Fruit fly (Drosophila melanogaster) whole organism, embryonic: ENCODE data around the gene L2HGDH.

Source experiments
- CG10147 ChIP-seq: fragments of 200-800 bp; sonication (Bioruptor generic); optimal IDR thresholded peaks from 2 replicates; lab custom pipeline; 2019; ENCODE audit warnings: missing biosample characterization, mild to moderate bottlenecking, missing genetic modification characterization, moderate library complexity
- CG10366 ChIP-seq: fragments of 200-800 bp; sonication (Bioruptor generic); IDR thresholded peaks from 2 replicates; pipeline ENCODE4 v1.3.6; 2022; ENCODE audit warnings: missing biosample characterization, missing genetic modification characterization
- CG10543 ChIP-seq: fragments of 200-800 bp; sonication (Bioruptor generic); optimal IDR thresholded peaks from 3 replicates; lab custom pipeline; 2017; ENCODE audit warnings: missing biosample characterization, mild to moderate bottlenecking, missing genetic modification characterization, moderate library complexity
- CG10565 ChIP-seq: fragments of 200-800 bp; sonication (Bioruptor generic); optimal IDR thresholded peaks from 3 replicates; lab custom pipeline; 2016; ENCODE audit warnings: missing biosample characterization, mild to moderate bottlenecking, missing genetic modification characterization
- CG13287 ChIP-seq: fragments of 200-800 bp; sonication (Bioruptor generic); IDR thresholded peaks from 2 replicates; pipeline ENCODE4 v1.3.6; 2022; ENCODE audit warnings: missing biosample characterization, missing genetic modification characterization; ENCODE audit not compliant: partially characterized antibody
- CG15011 ChIP-seq: fragments of 200-800 bp; sonication (Bioruptor generic); optimal IDR thresholded peaks from 3 replicates; lab custom pipeline; 2018; ENCODE audit warnings: missing biosample characterization, mild to moderate bottlenecking, missing genetic modification characterization
- CG1647 ChIP-seq: fragments of 200-800 bp; sonication (Bioruptor generic); optimal IDR thresholded peaks from 3 replicates; lab custom pipeline; 2016; ENCODE audit warnings: missing biosample characterization, missing genetic modification characterization
- CG18599 ChIP-seq: fragments of 200-800 bp; sonication (Bioruptor generic); optimal IDR thresholded peaks from 3 replicates; lab custom pipeline; 2017; ENCODE audit warnings: missing biosample characterization, missing genetic modification characterization, mild to moderate bottlenecking, moderate library complexity, missing genetic modification reagents
- CG2712 ChIP-seq: fragments of 200-800 bp; optimal IDR thresholded peaks from 3 replicates; lab custom pipeline; 2019; ENCODE audit warnings: missing biosample characterization, mild to moderate bottlenecking, missing genetic modification characterization, moderate library complexity
- CG2875 ChIP-seq: fragments of 200-800 bp; sonication (Bioruptor generic); optimal IDR thresholded peaks from 2 replicates; lab custom pipeline; 2017; ENCODE audit warnings: missing biosample characterization, mild to moderate bottlenecking, missing genetic modification characterization, missing genetic modification reagents
- CG31388 ChIP-seq: fragments of 200-800 bp; sonication (Bioruptor generic); optimal IDR thresholded peaks from 2 replicates; lab custom pipeline; 2016; ENCODE audit warnings: missing biosample characterization, missing genetic modification characterization
- CG3163 ChIP-seq: fragments of 200-800 bp; sonication (Bioruptor generic); optimal IDR thresholded peaks from 3 replicates; lab custom pipeline; 2016; ENCODE audit warnings: missing biosample characterization, missing genetic modification characterization
- CG32532 ChIP-seq: fragments of 200-800 bp; sonication (Bioruptor generic); IDR thresholded peaks from 2 replicates; pipeline ENCODE4 v1.3.6; 2022; ENCODE audit warnings: missing biosample characterization, missing genetic modification characterization
- CG34224 ChIP-seq: fragments of 200-800 bp; sonication (Bioruptor generic); IDR thresholded peaks from 3 replicates; pipeline ENCODE4 v1.3.6; 2022; ENCODE audit warnings: missing biosample characterization, missing genetic modification characterization; ENCODE audit not compliant: partially characterized antibody
- CG34376 ChIP-seq: fragments of 200-800 bp; sonication (Bioruptor generic); optimal IDR thresholded peaks from 2 replicates; lab custom pipeline; 2018; ENCODE audit warnings: missing biosample characterization, mild to moderate bottlenecking, missing genetic modification characterization
- CG5245 ChIP-seq: fragments of 200-800 bp; sonication (Bioruptor generic); optimal IDR thresholded peaks from 3 replicates; lab custom pipeline; 2016; ENCODE audit warnings: missing biosample characterization, missing genetic modification characterization
- CG6175 ChIP-seq: fragments of 200-800 bp; sonication (Bioruptor generic); IDR thresholded peaks from 3 replicates; pipeline ENCODE4 v1.3.6; 2022; ENCODE audit warnings: missing biosample characterization, missing genetic modification characterization
- CG6854 ChIP-seq: fragments of 200-800 bp; sonication (Bioruptor generic); optimal IDR thresholded peaks from 3 replicates; lab custom pipeline; 2017; ENCODE audit warnings: missing biosample characterization, mild to moderate bottlenecking, missing genetic modification characterization
- CG7556 ChIP-seq: fragments of 200-800 bp; sonication (Bioruptor generic); optimal IDR thresholded peaks from 2 replicates; lab custom pipeline; 2017; ENCODE audit warnings: missing biosample characterization, mild to moderate bottlenecking, missing genetic modification characterization
- CG8359 ChIP-seq: fragments of 200-800 bp; sonication (Bioruptor generic); optimal IDR thresholded peaks from 2 replicates; lab custom pipeline; 2017; ENCODE audit warnings: missing biosample characterization, mild to moderate bottlenecking, missing genetic modification characterization, borderline replicate concordance
- CoRest ChIP-seq: fragments of 200-800 bp; sonication (Bioruptor generic); optimal IDR thresholded peaks from 3 replicates; lab custom pipeline; 2018; ENCODE audit warnings: missing biosample characterization, mild to moderate bottlenecking, missing genetic modification characterization, moderate library complexity
- Dp ChIP-seq: fragments of 200-800 bp; sonication (Bioruptor generic); optimal IDR thresholded peaks from 2 replicates; lab custom pipeline; 2018; ENCODE audit warnings: missing biosample characterization, mild to moderate bottlenecking, missing genetic modification characterization, moderate library complexity
- Dref ChIP-seq: fragments of 200-800 bp; sonication (Bioruptor generic); IDR thresholded peaks from 2 replicates; pipeline ENCODE4 v1.3.6; 2022; ENCODE audit warnings: missing biosample characterization, missing genetic modification characterization
- Hey ChIP-seq: fragments of 200-800 bp; sonication (Bioruptor generic); optimal IDR thresholded peaks from 3 replicates; lab custom pipeline; 2018; ENCODE audit warnings: missing biosample characterization, mild to moderate bottlenecking, missing genetic modification characterization
- HmgD ChIP-seq: fragments of 200-800 bp; sonication (Bioruptor generic); optimal IDR thresholded peaks from 3 replicates; lab custom pipeline; 2016; ENCODE audit warnings: missing biosample characterization, missing genetic modification characterization
- Hsf ChIP-seq: fragments of 200-800 bp; sonication (Bioruptor generic); optimal IDR thresholded peaks from 3 replicates; lab custom pipeline; 2016; ENCODE audit warnings: missing biosample characterization, missing genetic modification characterization
- MBD-R2 ChIP-seq: fragments of 200-800 bp; sonication (Bioruptor generic); IDR thresholded peaks from 2 replicates; pipeline ENCODE4 v1.3.6; 2022; ENCODE audit warnings: missing biosample characterization, missing genetic modification characterization
- Mad ChIP-seq: fragments of 200-800 bp; sonication (Bioruptor generic); optimal IDR thresholded peaks from 2 replicates; lab custom pipeline; 2016; ENCODE audit warnings: missing biosample characterization, missing genetic modification characterization
- Mrtf ChIP-seq: fragments of 200-800 bp; sonication (Bioruptor generic); IDR thresholded peaks from 3 replicates; pipeline ENCODE4 v1.3.6; 2022; ENCODE audit warnings: missing biosample characterization, missing genetic modification characterization
- Poxn ChIP-seq: fragments of 200-800 bp; sonication (Bioruptor generic); IDR thresholded peaks from 2 replicates; pipeline ENCODE4 v1.3.6; 2022; ENCODE audit warnings: missing biosample characterization, missing genetic modification characterization
- Ravus ChIP-seq: fragments of 200-800 bp; sonication (Bioruptor generic); IDR thresholded peaks from 2 replicates; pipeline ENCODE4 v1.3.6; 2022; ENCODE audit warnings: missing biosample characterization, missing genetic modification characterization
- Sox102F ChIP-seq: fragments of 200-800 bp; sonication (Bioruptor generic); optimal IDR thresholded peaks from 2 replicates; lab custom pipeline; 2018; ENCODE audit warnings: missing biosample characterization, mild to moderate bottlenecking, missing genetic modification characterization, moderate library complexity
- al ChIP-seq: fragments of 200-800 bp; sonication (Bioruptor generic); IDR thresholded peaks from 2 replicates; pipeline ENCODE4 v1.3.6; 2022; ENCODE audit warnings: missing biosample characterization, missing genetic modification characterization
- crp ChIP-seq, 2 experiments: fragments of 200-800 bp; sonication (Bioruptor generic); optimal IDR thresholded peaks; 2 replicates in 1 of 2; 3 replicates in 1 of 2; lab custom pipeline; 2017; ENCODE audit warnings: missing biosample characterization in 2 of 2, missing genetic modification characterization in 2 of 2, mild to moderate bottlenecking in 1 of 2, moderate library complexity in 1 of 2
- dpn ChIP-seq, 2 experiments: fragments of 200-800 bp; sonication (Bioruptor generic); optimal IDR thresholded peaks; 3 replicates each; lab custom pipeline; 2016; ENCODE audit warnings: missing biosample characterization in 2 of 2, missing genetic modification characterization in 2 of 2
- emc ChIP-seq: fragments of 200-800 bp; sonication (Bioruptor generic); optimal IDR thresholded peaks from 2 replicates; lab custom pipeline; 2016; ENCODE audit warnings: missing biosample characterization, missing genetic modification characterization
- eve ChIP-seq, 2 experiments: fragments of >200 bp; optimal IDR thresholded peaks; 2 replicates each; lab custom pipeline; 2017; ENCODE audit warnings: missing biosample characterization in 2 of 2, missing genetic modification characterization in 2 of 2
- fd64A ChIP-seq: fragments of 200-800 bp; sonication (Bioruptor generic); optimal IDR thresholded peaks from 3 replicates; lab custom pipeline; 2018; ENCODE audit warnings: missing biosample characterization, mild to moderate bottlenecking, missing genetic modification characterization
- fd96Cb ChIP-seq: fragments of 200-800 bp; sonication (Bioruptor generic); optimal IDR thresholded peaks from 2 replicates; lab custom pipeline; 2018; ENCODE audit warnings: missing biosample characterization, mild to moderate bottlenecking, missing genetic modification characterization, moderate library complexity
- lola ChIP-seq, 3 experiments: fragments of >200 bp in 2 of 3; fragments of 200-800 bp in 1 of 3; sonication (Bioruptor generic) in 1 of 3; optimal IDR thresholded peaks; 2 replicates each; lab custom pipeline; 2017 to 2019; ENCODE audit warnings: missing biosample characterization in 3 of 3, missing genetic modification characterization in 3 of 3, mild to moderate bottlenecking in 1 of 3, moderate library complexity in 1 of 3
- maf-S ChIP-seq: fragments of 200-800 bp; sonication (Bioruptor generic); optimal IDR thresholded peaks from 2 replicates; lab custom pipeline; 2016; ENCODE audit warnings: missing biosample characterization, missing genetic modification characterization
- phol ChIP-seq: fragments of 200-800 bp; sonication (Bioruptor generic); optimal IDR thresholded peaks from 3 replicates; lab custom pipeline; 2018; ENCODE audit warnings: missing biosample characterization, mild to moderate bottlenecking, missing genetic modification characterization, moderate library complexity
- pita ChIP-seq: fragments of 200-800 bp; sonication (Bioruptor generic); optimal IDR thresholded peaks from 2 replicates; lab custom pipeline; 2017; ENCODE audit warnings: missing biosample characterization, mild to moderate bottlenecking, missing genetic modification characterization
- sens-2 ChIP-seq: fragments of 200-800 bp; sonication (Bioruptor generic); IDR thresholded peaks from 2 replicates; pipeline ENCODE4 v1.3.6; 2022; ENCODE audit warnings: missing biosample characterization, missing genetic modification characterization
- sisA ChIP-seq: fragments of 200-800 bp; sonication (Bioruptor generic); IDR thresholded peaks from 2 replicates; pipeline ENCODE4 v1.3.6; 2022; ENCODE audit warnings: missing biosample characterization, missing genetic modification characterization
- tll ChIP-seq, 2 experiments: fragments of 200-800 bp in 1 of 2; fragments of >200 bp in 1 of 2; sonication (Bioruptor generic) in 1 of 2; optimal IDR thresholded peaks; 2 replicates each; lab custom pipeline; 2017 to 2019; ENCODE audit warnings: missing biosample characterization in 2 of 2, missing genetic modification characterization in 2 of 2, mild to moderate bottlenecking in 1 of 2, moderate library complexity in 1 of 2
- tup ChIP-seq: fragments of 200-800 bp; sonication (Bioruptor generic); optimal IDR thresholded peaks from 2 replicates; lab custom pipeline; 2016; ENCODE audit warnings: missing biosample characterization, mild to moderate bottlenecking, missing genetic modification characterization, moderate library complexity
- tx ChIP-seq: fragments of 200-800 bp; sonication (Bioruptor generic); optimal IDR thresholded peaks from 2 replicates; lab custom pipeline; 2016; ENCODE audit warnings: missing biosample characterization, missing genetic modification characterization
- vfl ChIP-seq: fragments of 200-800 bp; sonication (Bioruptor generic); optimal IDR thresholded peaks from 2 replicates; lab custom pipeline; 2016; ENCODE audit warnings: missing biosample characterization, missing genetic modification characterization

The L2HGDH gene

dm6 chr2L:19009130-19009529 lies 34.9 kb upstream of the L2HGDH start, which contains the start of gene RpL30 (continued):
- TF ChIP-seq tup (GFP tag; lab: Kevin White, UChicago) (no peak), CG10147 (peak; percentile 85), fd96Cb (tag; lab: Kevin White, UChicago) (peak; percentile 51), HmgD (peak; percentile 96), Hey (peak; percentile 84), CG13287 (GFP tag; lab: Robert Waterston, UW) (peak; percentile 82), sisA (GFP tag; lab: Robert Waterston, UW) (peak; percentile 56), vfl (GFP tag; lab: Kevin White, UChicago) (peak; percentile 85), Mrtf (GFP tag; lab: Robert Waterston, UW) (peak; percentile 57; the same call in 2 of the 3 replicates), eve (GFP tag; optimal IDR thresholded peaks at IDR 0.05; lab: Kevin White, UChicago) (no peak), Mad (GFP tag; lab: Kevin White, UChicago) (peak; percentile 91), CG5245 (GFP tag; lab: Kevin White, UChicago) (peak; percentile 80), MBD-R2 (GFP tag; lab: Robert Waterston, UW) (peak; percentile 77), CG32532 (GFP tag; lab: Robert Waterston, UW) (peak; percentile 93), CG6175 (GFP tag; lab: Robert Waterston, UW) (peak; percentile 82; the same call in 2 of the 3 replicates), phol (peak; percentile 91), sens-2 (GFP tag; lab: Robert Waterston, UW) (peak; percentile 90), tx (GFP tag; lab: Kevin White, UChicago) (peak; percentile 74), CG2712 (tag; lab: Kevin White, UChicago) (peak; percentile 87), CG34224 (GFP tag; lab: Robert Waterston, UW) (0 out of 3 replicates have a peak, but pooled peaks have one; percentile 55), lola (GFP tag; optimal IDR thresholded peaks at IDR 0.05; lab: Kevin White, UChicago) (peak in 1 of 3 experiments; percentile 62), CG18599 (GFP tag; lab: Kevin White, UChicago) (peak; percentile 96), CG8359 (GFP tag; lab: Kevin White, UChicago) (peak; percentile 74), CG10543 (GFP tag; lab: Kevin White, UChicago) (peak; percentile 95), Dref (GFP tag; lab: Robert Waterston, UW) (peak; percentile 52), CoRest (tag; lab: Kevin White, UChicago) (peak; percentile 82), al (peak; percentile 79), maf-S (GFP tag; lab: Kevin White, UChicago) (peak; percentile 90), crp (GFP tag; optimal IDR thresholded peaks at IDR 0.05; lab: Kevin White, UChicago) (peak in 1 of 2 experiments; percentile 70), Dp (peak; percentile 95), CG6854 (GFP tag; lab: Kevin White, UChicago) (peak; percentile 95), CG34376 (GFP tag; lab: Kevin White, UChicago) (peak; percentile 98), CG7556 (GFP tag; lab: Kevin White, UChicago) (peak; percentile 82), CG1647 (GFP tag; lab: Kevin White, UChicago) (peak; percentile 84), dpn (GFP tag; optimal IDR thresholded peaks at IDR 0.05; lab: Kevin White, UChicago) (peak; percentile 81 to 93), Ravus (GFP tag; lab: Robert Waterston, UW) (no peak), Sox102F (GFP tag; lab: Kevin White, UChicago) (peak; percentile 59), pita (GFP tag; lab: Kevin White, UChicago) (peak; percentile 100), CG10565 (GFP tag; lab: Kevin White, UChicago) (peak; percentile 35), CG31388 (peak; percentile 33), Poxn (GFP tag; lab: Robert Waterston, UW) (no peak), fd64A (GFP tag; lab: Kevin White, UChicago) (peak; percentile 93), CG10366 (GFP tag; lab: Robert Waterston, UW) (peak; percentile 75), Hsf (GFP tag; lab: Kevin White, UChicago) (peak; percentile 88), CG2875 (GFP tag; lab: Kevin White, UChicago) (peak; percentile 92), emc (GFP tag; lab: Kevin White, UChicago) (peak; percentile 91), CG3163 (GFP tag; lab: Kevin White, UChicago) (peak; percentile 82), tll (GFP tag; optimal IDR thresholded peaks at IDR 0.05; lab: Kevin White, UChicago) (peak in 1 of 2 experiments; percentile 23), CG15011 (peak; percentile 89)
